Worm (Caenorhabditis elegans): ENCODE data around the gene cgef-1.

DNA sequence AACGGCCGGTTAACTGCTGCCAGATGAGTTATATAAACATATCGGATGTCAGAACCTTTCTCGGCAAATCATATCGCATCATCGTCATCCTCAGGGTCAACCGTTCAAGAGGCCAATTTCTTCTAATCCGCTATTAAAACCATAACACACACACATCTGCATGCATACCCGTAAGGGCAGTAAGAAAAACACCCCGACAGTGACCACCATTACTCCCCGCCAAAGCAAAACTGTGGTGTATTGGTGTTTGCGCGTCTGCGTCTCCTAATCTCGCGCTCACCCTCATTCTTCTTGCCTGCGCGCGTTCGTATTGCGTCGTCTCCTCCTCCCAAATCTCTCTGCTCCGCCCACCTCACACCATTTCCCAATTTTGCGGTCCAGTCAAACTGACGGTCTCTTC lies 21.7 kb downstream of the cgef-1 start:
- no peak for TF ChIP-seq ama-1 (optimal IDR thresholded peaks at IDR 0.05)
- TF ChIP-seq ceh-82 (tag; optimal IDR thresholded peaks at IDR 0.05) = no peak
- no peak for TF ChIP-seq R02D3.7 (tag; optimal IDR thresholded peaks at IDR 0.05)
- TF ChIP-seq nhr-11 (tag; optimal IDR thresholded peaks at IDR 0.05) = no peak
- TF ChIP-seq fkh-10 (GFP tag; optimal IDR thresholded peaks at IDR 0.05) = no peak
- no peak for TF ChIP-seq ceh-28 (tag; optimal IDR thresholded peaks at IDR 0.05)
- no peak for TF ChIP-seq sea-2 (GFP tag; optimal IDR thresholded peaks at IDR 0.05)
- no peak for TF ChIP-seq nhr-28 (tag; optimal IDR thresholded peaks at IDR 0.05)
- TF ChIP-seq nhr-23 (tag; optimal IDR thresholded peaks at IDR 0.05) = no peak
- no peak for TF ChIP-seq lin-39 (tag; optimal IDR thresholded peaks at IDR 0.05)
- TF ChIP-seq nhr-76 (tag; optimal IDR thresholded peaks at IDR 0.05) = no peak
- TF ChIP-seq unc-39 (tag; optimal IDR thresholded peaks at IDR 0.05) = no peak
